Worm (Caenorhabditis elegans): ENCODE data around the gene M110.3.

DNA sequence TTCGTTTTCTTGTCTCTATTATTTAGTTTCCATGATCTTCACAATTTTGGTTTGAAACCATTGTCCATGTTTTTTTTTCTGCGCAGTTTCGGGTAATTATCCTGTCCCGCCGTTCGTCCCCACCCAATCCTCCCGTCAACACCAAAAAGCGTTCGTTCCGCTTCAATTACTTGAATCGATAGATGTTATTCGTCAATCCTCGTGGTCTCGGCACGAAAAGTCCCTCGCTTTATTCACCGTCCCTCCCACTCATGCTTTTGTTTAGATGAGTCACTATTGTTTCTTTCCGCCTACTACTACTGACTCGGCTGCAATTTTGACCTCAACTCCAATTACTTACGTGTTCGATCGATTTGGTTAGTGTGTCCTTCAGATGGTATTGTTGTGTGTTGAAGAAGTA lies 7.0 kb upstream of the M110.3 start:
- no peak for TF ChIP-seq snpc-4 (tag; optimal IDR thresholded peaks at IDR 0.05)
- no peak for TF ChIP-seq unc-62 (GFP tag; optimal IDR thresholded peaks at IDR 0.05)
- no peak for TF ChIP-seq skn-1 (tag; optimal IDR thresholded peaks at IDR 0.05)
- no peak for TF ChIP-seq blmp-1 (tag; optimal IDR thresholded peaks at IDR 0.05; ENCODE audit: insufficient read depth)
- TF ChIP-seq aly-2 (tag; optimal IDR thresholded peaks at IDR 0.05), result no peak
- no peak for TF ChIP-seq ztf-11 (tag; optimal IDR thresholded peaks at IDR 0.05)
- no peak for TF ChIP-seq ceh-16 (tag; optimal IDR thresholded peaks at IDR 0.05)
- no peak for TF ChIP-seq nhr-77 (tag; optimal IDR thresholded peaks at IDR 0.05)
- TF ChIP-seq ztf-1 (GFP tag; conservative IDR thresholded peaks at IDR 0.05), result no peak
- TF ChIP-seq nhr-237 (tag; optimal IDR thresholded peaks at IDR 0.05), result no peak
- TF ChIP-seq ztf-4 (tag; optimal IDR thresholded peaks at IDR 0.05), result no peak
